Worm (Caenorhabditis elegans) whole organism, late embryonic: Measurements from ENCODE around the gene srj-5.

Experiments
- C08G9.2 ChIP-seq: sonication (generic microtip); optimal IDR thresholded peaks from 2 replicates; lab custom pipeline; 2016; ENCODE audit warnings: mild to moderate bottlenecking, missing genetic modification characterization, moderate library complexity, missing compliant biosample characterization
- F13H6.1 ChIP-seq: sonication (generic microtip); optimal IDR thresholded peaks from 2 replicates; lab custom pipeline; 2016; ENCODE audit warnings: missing genetic modification characterization, missing compliant biosample characterization
- K02D7.2 ChIP-seq: sonication (generic microtip); optimal IDR thresholded peaks from 2 replicates; lab custom pipeline; 2017; ENCODE audit warnings: mild to moderate bottlenecking, missing genetic modification characterization, missing compliant biosample characterization
- K09A11.1 ChIP-seq: sonication (generic microtip); optimal IDR thresholded peaks from 2 replicates; lab custom pipeline; 2017; ENCODE audit warnings: antibody characterized with exemption, mild to moderate bottlenecking, missing genetic modification characterization, missing compliant biosample characterization; ENCODE audit not compliant: insufficient read depth
- ahr-1 ChIP-seq: sonication (generic microtip); optimal IDR thresholded peaks from 2 replicates; lab custom pipeline; 2016; ENCODE audit warnings: missing genetic modification characterization, missing compliant biosample characterization
- ceh-14 ChIP-seq: sonication (generic microtip); optimal IDR thresholded peaks from 2 replicates; lab custom pipeline; 2016; ENCODE audit warnings: missing genotype, missing genetic modification characterization, missing compliant biosample characterization
- ceh-18 ChIP-seq: sonication (generic microtip); optimal IDR thresholded peaks from 2 replicates; lab custom pipeline; 2016; ENCODE audit warnings: missing genetic modification characterization, missing compliant biosample characterization
- ceh-2 ChIP-seq: sonication (generic microtip); optimal IDR thresholded peaks from 2 replicates; lab custom pipeline; 2016; ENCODE audit warnings: missing genotype, missing genetic modification characterization, missing compliant biosample characterization
- ceh-22 ChIP-seq: sonication (generic microtip); optimal IDR thresholded peaks from 2 replicates; lab custom pipeline; 2017; ENCODE audit warnings: missing biosample characterization, missing genetic modification characterization
- ceh-24 ChIP-seq: sonication (generic microtip); optimal IDR thresholded peaks from 2 replicates; lab custom pipeline; 2016; ENCODE audit warnings: mild to moderate bottlenecking, missing genetic modification characterization, missing compliant biosample characterization
- ceh-30 ChIP-seq: fragments of 150-350 bp; optimal IDR thresholded peaks from 2 replicates; lab custom pipeline; 2014; ENCODE audit warnings: missing biosample characterization, missing genetic modification characterization
- ceh-31 ChIP-seq: sonication (generic microtip); optimal IDR thresholded peaks from 2 replicates; lab custom pipeline; 2016; ENCODE audit warnings: missing genetic modification characterization, missing compliant biosample characterization
- ceh-34 ChIP-seq: sonication (generic microtip); optimal IDR thresholded peaks from 2 replicates; lab custom pipeline; 2016; ENCODE audit warnings: mild to moderate bottlenecking, missing genetic modification characterization, missing compliant biosample characterization
- ceh-48 ChIP-seq: sonication (generic microtip); optimal IDR thresholded peaks from 2 replicates; lab custom pipeline; 2016; ENCODE audit warnings: missing genetic modification characterization, inconsistent platforms, missing compliant biosample characterization
- ceh-6 ChIP-seq: fragments of 200-800 bp; sonication (Bioruptor generic); optimal IDR thresholded peaks from 2 replicates; lab custom pipeline; 2018; ENCODE audit warnings: mild to moderate bottlenecking, missing genetic modification characterization, missing compliant biosample characterization
- che-1 ChIP-seq: sonication (generic microtip); optimal IDR thresholded peaks from 2 replicates; lab custom pipeline; 2016; ENCODE audit warnings: mild to moderate bottlenecking, missing genetic modification characterization, missing compliant biosample characterization
- dmd-4 ChIP-seq: sonication (generic microtip); optimal IDR thresholded peaks from 2 replicates; lab custom pipeline; 2016; ENCODE audit warnings: borderline replicate concordance, missing genetic modification characterization, missing compliant biosample characterization
- elt-2 ChIP-seq: sonication (generic microtip); optimal IDR thresholded peaks from 2 replicates; lab custom pipeline; 2016; ENCODE audit warnings: missing genetic modification reagents, missing genetic modification characterization, missing compliant biosample characterization
- ets-4 ChIP-seq: sonication (generic microtip); optimal IDR thresholded peaks from 2 replicates; lab custom pipeline; 2016; ENCODE audit warnings: missing genetic modification characterization, missing compliant biosample characterization
- fax-1 ChIP-seq: sonication (generic microtip); optimal IDR thresholded peaks from 2 replicates; lab custom pipeline; 2016; ENCODE audit warnings: missing genotype, missing genetic modification characterization, missing compliant biosample characterization
- fkh-6 ChIP-seq: sonication (generic microtip); optimal IDR thresholded peaks from 2 replicates; lab custom pipeline; 2016; ENCODE audit warnings: missing genetic modification characterization, missing compliant biosample characterization
- hlh-13 ChIP-seq: fragments of 200-800 bp; sonication (Bioruptor generic); optimal IDR thresholded peaks from 2 replicates; lab custom pipeline; 2018; ENCODE audit warnings: mild to moderate bottlenecking, missing genetic modification characterization, missing compliant biosample characterization
- hlh-8 ChIP-seq: sonication (generic microtip); optimal IDR thresholded peaks from 2 replicates; lab custom pipeline; 2016; ENCODE audit warnings: missing genotype, missing genetic modification characterization, missing compliant biosample characterization
- lim-6 ChIP-seq: sonication (generic microtip); optimal IDR thresholded peaks from 2 replicates; lab custom pipeline; 2016; ENCODE audit warnings: missing genetic modification characterization, missing compliant biosample characterization
- lin-11 ChIP-seq: fragments of 200-800 bp; sonication (Bioruptor generic); optimal IDR thresholded peaks from 2 replicates; lab custom pipeline; 2018; ENCODE audit warnings: mild to moderate bottlenecking, missing genetic modification characterization, missing compliant biosample characterization
- madf-2 ChIP-seq: sonication (generic microtip); optimal IDR thresholded peaks from 2 replicates; lab custom pipeline; 2017; ENCODE audit warnings: missing genetic modification characterization, missing compliant biosample characterization
- npax-4 ChIP-seq: sonication (generic microtip); optimal IDR thresholded peaks from 2 replicates; lab custom pipeline; 2016; ENCODE audit warnings: missing genetic modification characterization, missing compliant biosample characterization
- odd-2 ChIP-seq: sonication (generic microtip); optimal IDR thresholded peaks from 2 replicates; lab custom pipeline; 2017; ENCODE audit warnings: antibody characterized with exemption, mild to moderate bottlenecking, missing genetic modification characterization, missing compliant biosample characterization
- pag-3 ChIP-seq: sonication (generic microtip); optimal IDR thresholded peaks from 2 replicates; lab custom pipeline; 2016; ENCODE audit warnings: missing compliant biosample characterization, missing genetic modification characterization, borderline replicate concordance
- pat-9 ChIP-seq: fragments of 200-800 bp; sonication (Bioruptor generic); optimal IDR thresholded peaks from 2 replicates; lab custom pipeline; 2018; ENCODE audit warnings: mild to moderate bottlenecking, missing genetic modification characterization, moderate library complexity, missing compliant biosample characterization
- pax-1 ChIP-seq: fragments of 150-350 bp; optimal IDR thresholded peaks from 2 replicates; lab custom pipeline; 2014; ENCODE audit warnings: missing biosample characterization, missing genetic modification characterization
- pha-2 ChIP-seq: sonication (generic microtip); optimal IDR thresholded peaks from 2 replicates; lab custom pipeline; 2017; ENCODE audit warnings: mild to moderate bottlenecking, missing genetic modification characterization, missing compliant biosample characterization
- pros-1 ChIP-seq: fragments of 150-350 bp; optimal IDR thresholded peaks from 2 replicates; lab custom pipeline; 2014; ENCODE audit warnings: missing biosample characterization, missing genetic modification reagents, missing genetic modification characterization
- ref-2 ChIP-seq: sonication (generic microtip); optimal IDR thresholded peaks from 2 replicates; lab custom pipeline; 2016; ENCODE audit warnings: missing genetic modification characterization, missing compliant biosample characterization
- sdc-2 ChIP-seq: sonication (generic microtip); optimal IDR thresholded peaks from 2 replicates; lab custom pipeline; 2016; ENCODE audit warnings: missing genotype, missing genetic modification characterization, missing compliant biosample characterization
- sox-2 ChIP-seq: fragments of 200-800 bp; sonication (Bioruptor generic); IDR thresholded peaks from 2 replicates; pipeline ENCODE4 v1.3.6; 2022; ENCODE audit warnings: missing genetic modification reagents, missing genetic modification characterization, missing compliant biosample characterization
- sox-4 ChIP-seq: sonication (generic microtip); optimal IDR thresholded peaks from 2 replicates; lab custom pipeline; 2017; ENCODE audit warnings: mild to moderate bottlenecking, missing genetic modification characterization, inconsistent platforms, missing compliant biosample characterization
- unc-42 ChIP-seq: sonication (generic microtip); optimal IDR thresholded peaks from 2 replicates; lab custom pipeline; 2016; ENCODE audit warnings: missing genotype, missing genetic modification characterization, missing compliant biosample characterization
- zip-5 ChIP-seq: sonication (generic microtip); optimal IDR thresholded peaks from 2 replicates; lab custom pipeline; 2016; ENCODE audit warnings: missing genetic modification characterization, missing compliant biosample characterization
- ztf-16 ChIP-seq: sonication (generic microtip); optimal IDR thresholded peaks from 2 replicates; lab custom pipeline; 2017; ENCODE audit warnings: missing genetic modification characterization, missing compliant biosample characterization

Gene srj-5

ce11 chrV:627585-627984 lies 25.3 kb downstream of the srj-5 start, which contains the start of gene F48G7.8:
Gene F48G7.8 (minus strand): TSS chrV:627685.
- TF ChIP-seq ets-4: no peak
- TF ChIP-seq ceh-34 (tag; lab: Kevin White, UChicago): no peak
- no peak for TF ChIP-seq dmd-4 (tag; lab: Kevin White, UChicago)
- TF ChIP-seq ztf-16 (tag; lab: Kevin White, UChicago): no peak
- no peak for TF ChIP-seq pat-9 (tag; lab: Kevin White, UChicago)
- no peak for TF ChIP-seq ceh-30 (tag; lab: Kevin White, UChicago)
- TF ChIP-seq ceh-24 (tag; lab: Kevin White, UChicago): no peak
- TF ChIP-seq F13H6.1 (tag; lab: Kevin White, UChicago): no peak
- TF ChIP-seq npax-4: no peak
- no peak for TF ChIP-seq lim-6 (tag; lab: Kevin White, UChicago)
- TF ChIP-seq ceh-6 (GFP tag; lab: Kevin White, UChicago): no peak
- no peak for TF ChIP-seq ceh-2 (tag; lab: Kevin White, UChicago)
- no peak for TF ChIP-seq hlh-8 (tag; lab: Kevin White, UChicago)
- TF ChIP-seq hlh-13: no peak
- no peak for TF ChIP-seq ceh-31 (tag; lab: Kevin White, UChicago)
- no peak for TF ChIP-seq sox-2 (GFP tag; lab: Robert Waterston, UW)
- TF ChIP-seq K09A11.1 (tag; lab: Kevin White, UChicago): no peak

ce11 chrV:626321-626720 lies 26.5 kb downstream of the srj-5 start, which contains the start of gene F48G7.7:
Gene F48G7.7 (minus strand): TSS chrV:626421.
- TF ChIP-seq ceh-2 (tag; lab: Kevin White, UChicago) (no peak), hlh-8 (tag; lab: Kevin White, UChicago) (no peak), ztf-16 (tag; lab: Kevin White, UChicago) (no peak), ceh-48 (tag; lab: Kevin White, UChicago) (no peak), ceh-14 (tag; lab: Kevin White, UChicago) (no peak), hlh-13 (no peak), sox-4 (tag; lab: Kevin White, UChicago) (no peak), ref-2 (no peak), elt-2 (tag; lab: Kevin White, UChicago) (no peak), ceh-30 (tag; lab: Kevin White, UChicago) (no peak), C08G9.2 (tag; lab: Kevin White, UChicago) (no peak), ceh-18 (tag; lab: Kevin White, UChicago) (no peak), pros-1 (no peak), ahr-1 (tag; lab: Kevin White, UChicago) (no peak), fax-1 (tag; lab: Kevin White, UChicago) (no peak), ceh-24 (tag; lab: Kevin White, UChicago) (no peak), pax-1 (no peak), sdc-2 (tag; lab: Kevin White, UChicago) (no peak), pha-2 (no peak), ceh-22 (no peak)

ce11 chrV:624922-625321 lies 27.9 kb downstream of the srj-5 start, which contains the start of gene srt-17:
Gene srt-17 (minus strand): TSS chrV:625022.
- TF ChIP-seq lin-11 (tag; lab: Kevin White, UChicago): no peak
- no peak for TF ChIP-seq sdc-2 (tag; lab: Kevin White, UChicago)
- no peak for TF ChIP-seq C08G9.2 (tag; lab: Kevin White, UChicago)
- TF ChIP-seq sox-4 (tag; lab: Kevin White, UChicago): no peak

- TF ChIP-seq fax-1 (tag; lab: Kevin White, UChicago) (no peak), C08G9.2 (tag; lab: Kevin White, UChicago) (no peak), ets-4 (no peak), hlh-13 (no peak), unc-42 (no peak), pag-3 (tag; lab: Kevin White, UChicago) (no peak), ceh-14 (tag; lab: Kevin White, UChicago) (no peak), che-1 (tag; lab: Kevin White, UChicago) (no peak), fkh-6 (tag; lab: Kevin White, UChicago) (no peak), odd-2 (tag; lab: Kevin White, UChicago) (no peak), madf-2 (tag; lab: Kevin White, UChicago) (no peak), hlh-8 (tag; lab: Kevin White, UChicago) (no peak), zip-5 (tag; lab: Kevin White, UChicago) (no peak), K02D7.2 (tag; lab: Kevin White, UChicago) (no peak)
Observed at ce11 chrV:622902-623301, 29.9 kb downstream of the srj-5 start, which contains the start of gene F48G7.5. Gene F48G7.5 (minus strand): TSS chrV:622935.
